Worm (Caenorhabditis elegans): Measurements from ENCODE around the gene lea-1.

Gene lea-1

DNA sequence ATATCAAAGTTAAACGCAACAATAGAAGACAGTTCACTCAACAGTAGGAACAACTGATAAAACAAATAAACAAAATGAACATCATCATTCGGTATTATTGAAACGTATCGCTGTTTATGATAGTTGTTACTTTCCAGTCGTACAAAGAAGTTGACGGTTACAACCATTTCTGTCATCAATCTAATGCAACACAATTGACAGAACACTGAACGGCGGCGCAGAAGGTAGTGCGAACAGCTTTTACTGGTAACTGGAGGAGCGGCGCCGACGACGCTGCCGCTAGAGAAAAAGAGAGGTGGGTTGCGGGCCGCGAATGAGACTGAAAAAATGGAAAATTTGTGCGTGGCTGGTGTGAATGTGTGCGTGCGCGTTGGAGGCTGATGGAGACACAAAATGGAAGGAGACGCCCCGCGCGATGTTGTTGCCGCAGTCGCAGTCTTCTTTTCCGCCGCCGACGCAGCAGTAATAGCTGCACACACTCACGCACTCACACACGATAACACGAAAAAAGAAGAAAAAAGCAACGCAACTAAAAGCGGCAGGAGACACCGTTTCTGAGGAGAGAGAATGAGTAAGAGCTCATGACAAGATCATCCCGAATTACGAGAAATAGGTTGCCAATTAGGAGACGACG lies 47.5 kb upstream of the lea-1 start:
- TF ChIP-seq rbr-2 (tag; optimal IDR thresholded peaks at IDR 0.05) (peak; percentile 29), daf-19 (GFP tag; conservative IDR thresholded peaks at IDR 0.05) (no peak), D1046.2 (GFP tag; IDR thresholded peaks at IDR 0.05) (0 out of 2 replicates have a peak, but pooled peaks have one; percentile 4), set-16 (GFP tag; IDR thresholded peaks at IDR 0.05) (peak; percentile 57; the same call in 1 of the 2 replicates), pha-4 (GFP tag; IDR thresholded peaks at IDR 0.05) (no peak), pha-4 (tag; optimal IDR thresholded peaks at IDR 0.05) (no peak), hmg-1.1 (GFP tag; IDR thresholded peaks at IDR 0.05) (peak; percentile 34; the same call in 1 of the 2 replicates), egl-43 (GFP tag; IDR thresholded peaks at IDR 0.05) (0 out of 2 replicates have a peak, but pooled peaks have one; percentile 62), unc-62 (GFP tag; optimal IDR thresholded peaks at IDR 0.05 in 1 of 2) (peak in 1 of 2 experiments; percentile 96), unc-62 (tag; optimal IDR thresholded peaks at IDR 0.05) (no peak)

DNA sequence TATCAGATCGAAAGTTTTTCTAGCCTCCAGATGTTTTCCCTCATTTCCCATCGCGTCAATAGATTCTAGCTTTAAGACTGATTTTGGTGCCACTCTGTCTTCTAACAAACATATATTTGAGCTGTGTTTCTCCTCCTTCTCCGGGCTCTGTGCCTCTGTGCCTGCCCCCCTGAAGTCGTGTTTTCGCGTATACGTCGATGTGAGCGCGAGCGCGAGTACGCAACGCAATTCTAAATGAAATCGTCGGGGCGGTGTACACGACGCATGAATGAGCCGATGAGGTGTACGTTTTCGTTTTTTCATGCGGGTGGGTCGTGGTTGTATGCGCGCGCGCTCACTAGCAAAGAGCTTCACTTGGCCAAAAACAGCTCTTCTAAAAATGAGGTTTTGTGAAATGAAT lies 45.8 kb upstream of the lea-1 start:
- TF ChIP-seq F44E2.7 (GFP tag; IDR thresholded peaks at IDR 0.05) (0 out of 2 replicates have a peak, but pooled peaks have one; percentile 43), Y75B8A.6 (GFP tag; IDR thresholded peaks at IDR 0.05) (no peak), egl-43 (GFP tag; IDR thresholded peaks at IDR 0.05) (peak; percentile 56; the same call in 1 of the 2 replicates), D1046.2 (GFP tag; IDR thresholded peaks at IDR 0.05) (0 out of 2 replicates have a peak, but pooled peaks have one; percentile 67)

ce11 chrV:9970119-9970518 lies 41.6 kb upstream of the lea-1 start:
- TF ChIP-seq daf-19 (GFP tag; conservative IDR thresholded peaks at IDR 0.05) (peak; percentile 86), gei-8 (GFP tag; optimal IDR thresholded peaks at IDR 0.05) (peak; percentile 95), spr-1 (tag; optimal IDR thresholded peaks at IDR 0.05) (peak; percentile 88), php-3 (GFP tag; IDR thresholded peaks at IDR 0.05) (peak; percentile 92), hlh-11 (tag; optimal IDR thresholded peaks at IDR 0.05) (peak; percentile 69), hlh-30 (tag; optimal IDR thresholded peaks at IDR 0.05; ENCODE audit: insufficient read depth) (peak; percentile 62), ceh-82 (tag; optimal IDR thresholded peaks at IDR 0.05) (no peak), aly-2 (tag; optimal IDR thresholded peaks at IDR 0.05) (no peak), mxl-2 (GFP tag; conservative IDR thresholded peaks at IDR 0.05) (peak; percentile 74), nhr-28 (tag; optimal IDR thresholded peaks at IDR 0.05) (no peak), mdl-1 (tag; optimal IDR thresholded peaks at IDR 0.05) (no peak), dpl-1 (GFP tag; optimal IDR thresholded peaks at IDR 0.05) (peak; percentile 27), vab-7 (GFP tag; IDR thresholded peaks at IDR 0.05) (peak; percentile 98), egl-27 (tag; optimal IDR thresholded peaks at IDR 0.05) (no peak), madf-5 (GFP tag; IDR thresholded peaks at IDR 0.05) (peak; percentile 89 to 97), nhr-111 (GFP tag; optimal IDR thresholded peaks at IDR 0.05) (peak; percentile 94), T20F7.1 (GFP tag; optimal IDR thresholded peaks at IDR 0.05) (no peak), dmd-6 (GFP tag; IDR thresholded peaks at IDR 0.05) (peak; percentile 69), T26A8.4 (GFP tag; IDR thresholded peaks at IDR 0.05) (peak; percentile 92), ZK546.5 (tag; optimal IDR thresholded peaks at IDR 0.05) (no peak), nhr-102 (tag; optimal IDR thresholded peaks at IDR 0.05) (peak; percentile 75), skn-1 (tag; optimal IDR thresholded peaks at IDR 0.05) (no peak), dve-1 (tag; optimal IDR thresholded peaks at IDR 0.05; ENCODE audit: insufficient read depth) (peak; percentile 59), lin-39 (tag; optimal IDR thresholded peaks at IDR 0.05) (no peak), F10B5.3 (tag; optimal IDR thresholded peaks at IDR 0.05) (peak; percentile 80), ceh-32 (tag; optimal IDR thresholded peaks at IDR 0.05; ENCODE audit: poor library complexity) (peak; percentile 13), daf-16 (GFP tag; optimal IDR thresholded peaks at IDR 0.05) (peak; percentile 79 to 96), daf-16 (tag; optimal IDR thresholded peaks at IDR 0.05) (no peak), saeg-2 (GFP tag; IDR thresholded peaks at IDR 0.05) (peak; percentile 65; the same call in 1 of the 2 replicates), egl-43 (GFP tag; IDR thresholded peaks at IDR 0.05) (peak; percentile 99), ceh-44 (GFP tag; IDR thresholded peaks at IDR 0.05) (peak; percentile 79), mdt-29 (GFP tag; IDR thresholded peaks at IDR 0.05) (peak; percentile 74; the same call in 1 of the 2 replicates), ces-1 (GFP tag; optimal IDR thresholded peaks at IDR 0.05) (peak; percentile 39), daf-8 (GFP tag; IDR thresholded peaks at IDR 0.05) (peak; percentile 67; the same call in 1 of the 2 replicates), spr-3 (GFP tag; optimal IDR thresholded peaks at IDR 0.05) (peak; percentile 87), zip-11 (GFP tag; IDR thresholded peaks at IDR 0.05) (peak; percentile 91)

Data from whole organism, L4 larva.